Fruit fly (Drosophila melanogaster) whole organism, embryonic: ENCODE data around the gene Lamp1.
A peak's percentile ranks its signal among the peaks of the same experiment; 100 is the strongest.

ENCODE experiments used
- CG10321 ChIP-seq: fragments of 200-800 bp; sonication (Bioruptor generic); IDR thresholded peaks from 2 replicates; pipeline ENCODE4 v1.3.6; 2022; ENCODE audit warnings: missing biosample characterization, missing genetic modification characterization
- CG10462 ChIP-seq: fragments of 200-800 bp; sonication (Bioruptor generic); optimal IDR thresholded peaks from 2 replicates; lab custom pipeline; 2016; ENCODE audit warnings: missing biosample characterization, missing genetic modification characterization
- CG10979 ChIP-seq: fragments of 200-800 bp; sonication (Bioruptor generic); optimal IDR thresholded peaks from 2 replicates; lab custom pipeline; 2018; ENCODE audit warnings: missing biosample characterization, mild to moderate bottlenecking, missing genetic modification characterization, moderate library complexity
- CG1233 ChIP-seq: fragments of 200-800 bp; sonication (Bioruptor generic); optimal IDR thresholded peaks from 4 replicates; lab custom pipeline; 2018; ENCODE audit warnings: missing biosample characterization, mild to moderate bottlenecking, missing genetic modification characterization
- CG12659 ChIP-seq: fragments of 200-800 bp; sonication (Bioruptor generic); optimal IDR thresholded peaks from 3 replicates; lab custom pipeline; 2017; ENCODE audit warnings: mild to moderate bottlenecking, missing biosample characterization, missing genetic modification reagents, missing genetic modification characterization
- CG13894 ChIP-seq: fragments of 200-800 bp; sonication (Bioruptor generic); optimal IDR thresholded peaks from 3 replicates; lab custom pipeline; 2018; ENCODE audit warnings: missing biosample characterization, mild to moderate bottlenecking, missing genetic modification characterization, moderate library complexity
- CG17385 ChIP-seq: fragments of 200-800 bp; sonication (Bioruptor generic); optimal IDR thresholded peaks from 3 replicates; lab custom pipeline; 2018; ENCODE audit warnings: missing biosample characterization, mild to moderate bottlenecking, missing genetic modification characterization
- CG18262 ChIP-seq: fragments of 200-800 bp; optimal IDR thresholded peaks from 3 replicates; lab custom pipeline; 2019; ENCODE audit warnings: missing biosample characterization, mild to moderate bottlenecking, missing genetic modification characterization, moderate library complexity
- CG3065 ChIP-seq: fragments of 200-800 bp; sonication (Bioruptor generic); optimal IDR thresholded peaks from 2 replicates; lab custom pipeline; 2016; ENCODE audit warnings: missing biosample characterization, missing genetic modification characterization
- CG32767 ChIP-seq: fragments of 200-800 bp; sonication (Bioruptor generic); IDR thresholded peaks from 2 replicates; pipeline ENCODE4 v1.3.6; 2022; ENCODE audit warnings: missing biosample characterization, missing genetic modification characterization
- CG3281 ChIP-seq: fragments of 200-800 bp; sonication (Bioruptor generic); optimal IDR thresholded peaks from 3 replicates; lab custom pipeline; 2017; ENCODE audit warnings: missing biosample characterization, mild to moderate bottlenecking, missing genetic modification characterization
- CG3995 ChIP-seq: fragments of 200-800 bp; sonication (Bioruptor generic); optimal IDR thresholded peaks from 3 replicates; lab custom pipeline; 2016; ENCODE audit warnings: missing biosample characterization, missing genetic modification characterization
- CG8944 ChIP-seq: fragments of 200-800 bp; sonication (Bioruptor generic); optimal IDR thresholded peaks from 3 replicates; lab custom pipeline; 2016; ENCODE audit warnings: missing biosample characterization, missing genetic modification characterization
- CG9817 ChIP-seq: fragments of 200-800 bp; sonication (Bioruptor generic); optimal IDR thresholded peaks from 2 replicates; lab custom pipeline; 2018; ENCODE audit warnings: missing biosample characterization, mild to moderate bottlenecking, missing genetic modification characterization, moderate library complexity
- Chrac-16 ChIP-seq: fragments of 200-800 bp; sonication (Bioruptor generic); optimal IDR thresholded peaks from 3 replicates; lab custom pipeline; 2016; ENCODE audit warnings: missing biosample characterization, missing genetic modification characterization
- CrebB ChIP-seq: fragments of 200-800 bp; sonication (Bioruptor generic); optimal IDR thresholded peaks from 3 replicates; lab custom pipeline; 2018; ENCODE audit warnings: missing biosample characterization, mild to moderate bottlenecking, missing genetic modification characterization
- D ChIP-seq, 2 experiments: fragments of 200-800 bp in 1 of 2; fragments of >200 bp in 1 of 2; sonication (Bioruptor generic) in 1 of 2; optimal IDR thresholded peaks; 2 replicates in 1 of 2; 3 replicates in 1 of 2; lab custom pipeline; 2017; ENCODE audit warnings: mild to moderate bottlenecking in 1 of 2, missing biosample characterization in 1 of 2, missing genetic modification characterization in 1 of 2, missing genetic modification reagents in 1 of 2
- Dbx ChIP-seq: fragments of 200-800 bp; sonication (Bioruptor generic); IDR thresholded peaks from 3 replicates; pipeline ENCODE4 v1.3.6; 2022; ENCODE audit warnings: missing biosample characterization, missing genetic modification characterization
- Elba2 ChIP-seq: fragments of 200-800 bp; sonication (Bioruptor generic); optimal IDR thresholded peaks from 3 replicates; lab custom pipeline; 2016; ENCODE audit warnings: missing biosample characterization, missing genetic modification characterization
- H2.0 ChIP-seq: fragments of 200-800 bp; sonication (Bioruptor generic); IDR thresholded peaks from 2 replicates; pipeline ENCODE4 v1.3.6; 2022; ENCODE audit warnings: missing biosample characterization, missing genetic modification characterization
- Hand ChIP-seq: fragments of 200-800 bp; sonication (Bioruptor generic); optimal IDR thresholded peaks from 2 replicates; lab custom pipeline; 2017; ENCODE audit warnings: mild to moderate bottlenecking, missing biosample characterization, missing genetic modification reagents, missing genetic modification characterization
- MESR4 ChIP-seq: fragments of 200-800 bp; sonication (Bioruptor generic); optimal IDR thresholded peaks from 2 replicates; lab custom pipeline; 2018; ENCODE audit warnings: missing biosample characterization, mild to moderate bottlenecking, missing genetic modification characterization, moderate library complexity
- Med ChIP-seq: fragments of 200-800 bp; sonication (Bioruptor generic); peaks from one replicate; lab custom pipeline; 2016; ENCODE audit warnings: missing biosample characterization, missing genetic modification characterization, mild to moderate bottlenecking, inconsistent platforms, moderate library complexity
- NFAT ChIP-seq: fragments of 200-800 bp; sonication (Bioruptor generic); IDR thresholded peaks from 2 replicates; pipeline ENCODE4 v1.3.6; 2022; ENCODE audit warnings: missing biosample characterization, missing genetic modification characterization
- Oaz ChIP-seq: fragments of 200-800 bp; sonication (Bioruptor generic); IDR thresholded peaks from 2 replicates; pipeline ENCODE4 v1.3.6; 2022; ENCODE audit warnings: missing biosample characterization, missing genetic modification characterization
- Pdp1 ChIP-seq, 2 experiments: fragments of 200-800 bp; sonication (Bioruptor generic); optimal IDR thresholded peaks; 3 replicates each; lab custom pipeline; 2016; ENCODE audit warnings: missing biosample characterization in 2 of 2, missing genetic modification characterization in 2 of 2, mild to moderate bottlenecking in 1 of 2, moderate library complexity in 1 of 2
- Rfx ChIP-seq: fragments of 200-800 bp; sonication (Bioruptor generic); IDR thresholded peaks from 2 replicates; pipeline ENCODE4 v1.3.6; 2022; ENCODE audit warnings: missing biosample characterization, missing genetic modification characterization
- Side ChIP-seq: fragments of 200-800 bp; sonication (Bioruptor generic); optimal IDR thresholded peaks from 2 replicates; lab custom pipeline; 2016; ENCODE audit warnings: missing biosample characterization, missing genetic modification characterization
- Trl ChIP-seq, 3 experiments: fragments of >200 bp in 2 of 3; fragments of 200-800 bp in 1 of 3; sonication (Bioruptor generic) in 1 of 3; optimal IDR thresholded peaks; 2 replicates in 1 of 3; 3 replicates in 2 of 3; lab custom pipeline; 2016 to 2017; ENCODE audit warnings: missing biosample characterization in 1 of 3, missing genetic modification characterization in 1 of 3
- Xbp1 ChIP-seq: fragments of 200-800 bp; sonication (Bioruptor generic); optimal IDR thresholded peaks from 3 replicates; lab custom pipeline; 2016; ENCODE audit warnings: missing biosample characterization, mild to moderate bottlenecking, missing genetic modification characterization
- bab2 ChIP-seq: fragments of 200-800 bp; sonication (Bioruptor generic); optimal IDR thresholded peaks from 2 replicates; lab custom pipeline; 2016; ENCODE audit warnings: missing biosample characterization, missing genetic modification characterization
- cas ChIP-seq: fragments of 200-800 bp; sonication (Bioruptor generic); IDR thresholded peaks from 2 replicates; pipeline ENCODE4 v1.3.6; 2022; ENCODE audit warnings: missing biosample characterization, missing genetic modification characterization
- caup ChIP-seq: fragments of 200-800 bp; sonication (Bioruptor generic); optimal IDR thresholded peaks from 3 replicates; lab custom pipeline; 2017; ENCODE audit warnings: missing biosample characterization, mild to moderate bottlenecking, missing genetic modification characterization, moderate library complexity; ENCODE audit not compliant: severe bottlenecking
- chm ChIP-seq: fragments of 200-800 bp; sonication (Bioruptor generic); IDR thresholded peaks from 2 replicates; pipeline ENCODE4 v1.3.6; 2022; ENCODE audit warnings: missing biosample characterization, missing genetic modification characterization
- chn ChIP-seq: fragments of 200-800 bp; sonication (Bioruptor generic); optimal IDR thresholded peaks from 2 replicates; lab custom pipeline; 2016; ENCODE audit warnings: missing biosample characterization, missing genetic modification characterization
- crol ChIP-seq: fragments of 200-800 bp; sonication (Bioruptor generic); IDR thresholded peaks from 2 replicates; pipeline ENCODE4 v1.3.6; 2022; ENCODE audit warnings: missing biosample characterization, missing genetic modification characterization
- dpn ChIP-seq, 2 experiments: fragments of 200-800 bp; sonication (Bioruptor generic); optimal IDR thresholded peaks; 3 replicates each; lab custom pipeline; 2016; ENCODE audit warnings: missing biosample characterization in 2 of 2, missing genetic modification characterization in 2 of 2
- grn ChIP-seq: fragments of 200-800 bp; sonication (Bioruptor generic); optimal IDR thresholded peaks from 3 replicates; lab custom pipeline; 2017; ENCODE audit warnings: missing biosample characterization, missing genetic modification characterization
- jigr1 ChIP-seq: fragments of 200-800 bp; sonication (Bioruptor generic); IDR thresholded peaks from 3 replicates; pipeline ENCODE4 v1.3.6; 2022; ENCODE audit warnings: missing biosample characterization, missing genetic modification characterization
- kni ChIP-seq: fragments of 200-800 bp; sonication (Bioruptor generic); optimal IDR thresholded peaks from 3 replicates; lab custom pipeline; 2017; ENCODE audit warnings: mild to moderate bottlenecking, missing biosample characterization, missing genetic modification reagents, missing genetic modification characterization
- lab ChIP-seq: fragments of 200-800 bp; sonication (Bioruptor generic); optimal IDR thresholded peaks from 3 replicates; lab custom pipeline; 2017; ENCODE audit warnings: missing biosample characterization, missing genetic modification characterization, mild to moderate bottlenecking, moderate library complexity, missing genetic modification reagents
- nerfin-1 ChIP-seq: fragments of 200-800 bp; sonication (Bioruptor generic); optimal IDR thresholded peaks from 3 replicates; lab custom pipeline; 2019; ENCODE audit warnings: missing biosample characterization, mild to moderate bottlenecking, missing genetic modification characterization, moderate library complexity
- prd ChIP-seq, 3 experiments: fragments of >200 bp in 2 of 3; fragments of 200-800 bp in 1 of 3; sonication (Bioruptor generic) in 1 of 3; optimal IDR thresholded peaks in 2 of 3; IDR thresholded peaks in 1 of 3; 2 replicates in 2 of 3; 3 replicates in 1 of 3; pipeline versions ENCODE4 v1.3.6 to Lab custom; 2017 to 2022; ENCODE audit warnings: missing biosample characterization in 1 of 3, missing genetic modification characterization in 1 of 3
- slou ChIP-seq: fragments of 200-800 bp; sonication (Bioruptor generic); optimal IDR thresholded peaks from 3 replicates; lab custom pipeline; 2016; ENCODE audit warnings: missing biosample characterization, missing genetic modification characterization
- tin ChIP-seq: fragments of 200-800 bp; sonication (Bioruptor generic); optimal IDR thresholded peaks from 3 replicates; lab custom pipeline; 2016; ENCODE audit warnings: missing biosample characterization, missing genetic modification characterization
- tll ChIP-seq, 2 experiments: fragments of 200-800 bp in 1 of 2; fragments of >200 bp in 1 of 2; sonication (Bioruptor generic) in 1 of 2; optimal IDR thresholded peaks; 2 replicates each; lab custom pipeline; 2017 to 2019; ENCODE audit warnings: missing biosample characterization in 2 of 2, missing genetic modification characterization in 2 of 2, mild to moderate bottlenecking in 1 of 2, moderate library complexity in 1 of 2
- trem ChIP-seq: fragments of 200-800 bp; optimal IDR thresholded peaks from 3 replicates; lab custom pipeline; 2019; ENCODE audit warnings: missing biosample characterization, mild to moderate bottlenecking, missing genetic modification characterization, moderate library complexity

Lamp1 gene

dm6 chr2L:21618738-21619431, 45.7 kb downstream of the Lamp1 start (continued):
- no peak for TF ChIP-seq CG3995 (GFP tag; lab: Kevin White, UChicago)
- TF ChIP-seq D (optimal IDR thresholded peaks at IDR 0.05; lab: Kevin White, UChicago), result no peak
- peak; percentile 54 for TF ChIP-seq D (GFP tag; optimal IDR thresholded peaks at IDR 0.05; lab: Kevin White, UChicago)
- peak; percentile 59 for TF ChIP-seq CG10321 (GFP tag; lab: Robert Waterston, UW)
- 0 out of 2 replicates have a peak, but pooled peaks have one; percentile 33 for TF ChIP-seq CG32767 (GFP tag; lab: Robert Waterston, UW)
- peak; percentile 56 for TF ChIP-seq Chrac-16 (GFP tag; lab: Kevin White, UChicago)
- peak; percentile 46 to 91 for TF ChIP-seq Pdp1 (GFP tag; optimal IDR thresholded peaks at IDR 0.05; lab: Kevin White, UChicago)
- peak; percentile 40 for TF ChIP-seq Side
- TF ChIP-seq CG13894 (tag; lab: Kevin White, UChicago), result peak; percentile 34
- peak; percentile 6 for TF ChIP-seq CG8944 (GFP tag; lab: Kevin White, UChicago)
- no peak for TF ChIP-seq Hand (GFP tag; lab: Kevin White, UChicago)
- TF ChIP-seq nerfin-1 (tag; lab: Kevin White, UChicago), result no peak
- no peak for TF ChIP-seq Dbx (GFP tag; lab: Robert Waterston, UW)
- TF ChIP-seq Rfx, result 0 out of 2 replicates have a peak, but pooled peaks have one; percentile 27
- no peak for TF ChIP-seq caup (GFP tag; lab: Kevin White, UChicago)
- TF ChIP-seq CG18262, result peak; percentile 44
- TF ChIP-seq CG9817 (tag; lab: Kevin White, UChicago), result no peak
- TF ChIP-seq Elba2 (GFP tag; lab: Kevin White, UChicago), result no peak
- peak; percentile 47; the same call in 1 of the 2 replicates for TF ChIP-seq crol (GFP tag; lab: Robert Waterston, UW)
- peak; percentile 13 for TF ChIP-seq slou (GFP tag; lab: Kevin White, UChicago)
- peak; percentile 60 for TF ChIP-seq CG10979 (tag; lab: Kevin White, UChicago)
- peak; percentile 52 for TF ChIP-seq bab2 (GFP tag; lab: Kevin White, UChicago)
- peak in 1 of 2 experiments; percentile 80 for TF ChIP-seq tll (GFP tag; optimal IDR thresholded peaks at IDR 0.05; lab: Kevin White, UChicago)
- peak; percentile 33 for TF ChIP-seq grn (GFP tag; lab: Kevin White, UChicago)
- no peak for TF ChIP-seq CG10462 (GFP tag; lab: Kevin White, UChicago)
- TF ChIP-seq CG3065, result peak; percentile 74
- TF ChIP-seq lab, result no peak
- no peak for TF ChIP-seq NFAT
- no peak for TF ChIP-seq CG1233 (GFP tag; lab: Kevin White, UChicago)
- TF ChIP-seq dpn (GFP tag; optimal IDR thresholded peaks at IDR 0.05; lab: Kevin White, UChicago), result peak in 1 of 2 experiments; percentile 8
- peak; percentile 37 for TF ChIP-seq Med (GFP tag; lab: Kevin White, UChicago)
- TF ChIP-seq Xbp1 (GFP tag; lab: Kevin White, UChicago), result peak; percentile 45
- TF ChIP-seq CG12659 (GFP tag; lab: Kevin White, UChicago), result peak; percentile 20
- TF ChIP-seq cas, result no peak
- TF ChIP-seq kni (GFP tag; lab: Kevin White, UChicago), result peak; percentile 93
- TF ChIP-seq CG3281, result peak; percentile 14
- TF ChIP-seq chn (GFP tag; lab: Kevin White, UChicago), result peak; percentile 34
- peak; percentile 5 for TF ChIP-seq CG17385
- peak; percentile 21 for TF ChIP-seq tin (GFP tag; lab: Kevin White, UChicago)
- TF ChIP-seq MESR4 (GFP tag; lab: Kevin White, UChicago), result no peak
- TF ChIP-seq Oaz (GFP tag; lab: Robert Waterston, UW), result no peak
- peak; percentile 13 for TF ChIP-seq trem (tag; lab: Kevin White, UChicago)
- TF ChIP-seq prd (optimal IDR thresholded peaks at IDR 0.05; lab: Kevin White, UChicago), result no peak
- peak; percentile 56; the same call in 1 of the 3 replicates for TF ChIP-seq prd (GFP tag; IDR thresholded peaks at IDR 0.05; lab: Robert Waterston, UW)
- TF ChIP-seq H2.0 (GFP tag; lab: Robert Waterston, UW), result no peak
- TF ChIP-seq jigr1 (GFP tag; lab: Robert Waterston, UW), result no peak
- TF ChIP-seq CrebB (tag; lab: Kevin White, UChicago), result peak; percentile 42
- TF ChIP-seq Trl (optimal IDR thresholded peaks at IDR 0.05; lab: Kevin White, UChicago), result peak; percentile 65 to 73
- no peak for TF ChIP-seq Trl (GFP tag; optimal IDR thresholded peaks at IDR 0.05; lab: Kevin White, UChicago)
- 0 out of 2 replicates have a peak, but pooled peaks have one; percentile 11 for TF ChIP-seq chm (GFP tag; lab: Robert Waterston, UW)
